Fruit fly (Drosophila melanogaster) whole organism, embryonic: ENCODE measurements around the gene CG4576.

Source experiments
- Ada2b ChIP-seq: fragments of 200-800 bp; sonication (Bioruptor generic); IDR thresholded peaks from 2 replicates; pipeline ENCODE4 v1.3.6; 2022; ENCODE audit warnings: missing biosample characterization, missing genetic modification characterization
- Antp ChIP-seq: fragments of 200-800 bp; sonication (Bioruptor generic); optimal IDR thresholded peaks from 3 replicates; lab custom pipeline; 2016; ENCODE audit warnings: missing biosample characterization, missing genetic modification characterization
- CG12236 ChIP-seq: fragments of 200-800 bp; sonication (Bioruptor generic); optimal IDR thresholded peaks from 2 replicates; lab custom pipeline; 2016; ENCODE audit warnings: missing biosample characterization, missing genetic modification characterization
- CG16815 ChIP-seq: fragments of 200-800 bp; sonication (Bioruptor generic); optimal IDR thresholded peaks from 3 replicates; lab custom pipeline; 2017; ENCODE audit warnings: missing biosample characterization, mild to moderate bottlenecking, missing genetic modification characterization
- CG17359 ChIP-seq: fragments of 200-800 bp; sonication (Bioruptor generic); optimal IDR thresholded peaks from 3 replicates; lab custom pipeline; 2018; ENCODE audit warnings: missing biosample characterization, mild to moderate bottlenecking, missing genetic modification characterization, moderate library complexity
- CG2889 ChIP-seq: fragments of 200-800 bp; sonication (Bioruptor generic); IDR thresholded peaks from 3 replicates; pipeline ENCODE4 v1.3.6; 2022; ENCODE audit warnings: missing biosample characterization, missing genetic modification characterization
- CG5180 ChIP-seq: fragments of 200-800 bp; sonication (Bioruptor generic); optimal IDR thresholded peaks from 3 replicates; lab custom pipeline; 2017; ENCODE audit warnings: missing biosample characterization, missing genetic modification characterization, mild to moderate bottlenecking, moderate library complexity, missing genetic modification reagents
- CG8290 ChIP-seq, 3 experiments: fragments of 200-800 bp; sonication (Bioruptor generic); optimal IDR thresholded peaks; 2 replicates each; lab custom pipeline; 2016 to 2019; ENCODE audit warnings: missing biosample characterization in 3 of 3, missing genetic modification characterization in 3 of 3, mild to moderate bottlenecking in 2 of 3, moderate library complexity in 1 of 3
- CG8944 ChIP-seq: fragments of 200-800 bp; sonication (Bioruptor generic); optimal IDR thresholded peaks from 3 replicates; lab custom pipeline; 2016; ENCODE audit warnings: missing biosample characterization, missing genetic modification characterization
- D19A ChIP-seq: fragments of 200-800 bp; optimal IDR thresholded peaks from 3 replicates; lab custom pipeline; 2019; ENCODE audit warnings: missing biosample characterization, mild to moderate bottlenecking, missing genetic modification characterization, moderate library complexity
- D19B ChIP-seq: fragments of 200-800 bp; sonication (Bioruptor generic); optimal IDR thresholded peaks from 2 replicates; lab custom pipeline; 2017; ENCODE audit warnings: missing biosample characterization, mild to moderate bottlenecking, missing genetic modification characterization
- Dad ChIP-seq: fragments of 200-800 bp; sonication (Bioruptor generic); optimal IDR thresholded peaks from 3 replicates; lab custom pipeline; 2016; ENCODE audit warnings: missing biosample characterization, missing genetic modification characterization
- Eip74EF ChIP-seq, 2 experiments: fragments of 200-800 bp in 1 of 2; fragments of >200 bp in 1 of 2; sonication (Bioruptor generic) in 1 of 2; optimal IDR thresholded peaks; 2 replicates each; lab custom pipeline; 2017 to 2019; ENCODE audit warnings: missing biosample characterization in 2 of 2, missing genetic modification characterization in 2 of 2, mild to moderate bottlenecking in 1 of 2, moderate library complexity in 1 of 2
- HLHmδ ChIP-seq: fragments of 200-800 bp; sonication (Bioruptor generic); optimal IDR thresholded peaks from 2 replicates; lab custom pipeline; 2018; ENCODE audit warnings: missing biosample characterization, mild to moderate bottlenecking, missing genetic modification characterization, moderate library complexity
- Lim3 ChIP-seq: fragments of 200-800 bp; sonication (Bioruptor generic); IDR thresholded peaks from 2 replicates; pipeline ENCODE4 v1.3.6; 2022; ENCODE audit warnings: missing biosample characterization, missing genetic modification characterization
- Oli ChIP-seq: fragments of 200-800 bp; sonication (Bioruptor generic); optimal IDR thresholded peaks from 2 replicates; lab custom pipeline; 2018; ENCODE audit warnings: missing biosample characterization, mild to moderate bottlenecking, missing genetic modification characterization, moderate library complexity
- Opbp ChIP-seq: fragments of 200-800 bp; sonication (Bioruptor generic); IDR thresholded peaks from 3 replicates; pipeline ENCODE4 v1.3.6; 2022; ENCODE audit warnings: missing biosample characterization, missing genetic modification characterization; ENCODE audit not compliant: partially characterized antibody
- Sry-δ ChIP-seq: fragments of 200-800 bp; sonication (Bioruptor generic); optimal IDR thresholded peaks from 2 replicates; lab custom pipeline; 2016; ENCODE audit warnings: missing biosample characterization, missing genetic modification characterization
- Stat92E ChIP-seq, 3 experiments: fragments of >200 bp in 2 of 3; fragments of 200-800 bp in 1 of 3; sonication (Bioruptor generic) in 1 of 3; optimal IDR thresholded peaks; 2 replicates each; lab custom pipeline; 2017 to 2019; ENCODE audit warnings: missing biosample characterization in 3 of 3, missing genetic modification characterization in 3 of 3, mild to moderate bottlenecking in 1 of 3, moderate library complexity in 1 of 3
- abd-A ChIP-seq: fragments of 200-800 bp; sonication (Bioruptor generic); optimal IDR thresholded peaks from 3 replicates; lab custom pipeline; 2019; ENCODE audit warnings: missing biosample characterization, mild to moderate bottlenecking, missing genetic modification characterization, moderate library complexity
- bigmax ChIP-seq: fragments of 200-800 bp; sonication (Bioruptor generic); optimal IDR thresholded peaks from 2 replicates; lab custom pipeline; 2018; ENCODE audit warnings: missing biosample characterization, mild to moderate bottlenecking, missing genetic modification characterization
- bsh ChIP-seq, 2 experiments: fragments of 200-800 bp; sonication (Bioruptor generic); optimal IDR thresholded peaks; 2 replicates each; lab custom pipeline; 2017 to 2018; ENCODE audit warnings: mild to moderate bottlenecking in 2 of 2, missing biosample characterization in 2 of 2, missing genetic modification characterization in 2 of 2, moderate library complexity in 1 of 2
- chn ChIP-seq: fragments of 200-800 bp; sonication (Bioruptor generic); optimal IDR thresholded peaks from 2 replicates; lab custom pipeline; 2016; ENCODE audit warnings: missing biosample characterization, missing genetic modification characterization
- danr ChIP-seq: fragments of 200-800 bp; sonication (Bioruptor generic); IDR thresholded peaks from 2 replicates; pipeline ENCODE4 v1.3.6; 2022; ENCODE audit warnings: missing biosample characterization, missing genetic modification characterization
- jumu ChIP-seq: fragments of 200-800 bp; sonication (Bioruptor generic); optimal IDR thresholded peaks from 3 replicates; lab custom pipeline; 2016; ENCODE audit warnings: missing biosample characterization, missing genetic modification characterization
- lola ChIP-seq, 3 experiments: fragments of >200 bp in 2 of 3; fragments of 200-800 bp in 1 of 3; sonication (Bioruptor generic) in 1 of 3; optimal IDR thresholded peaks; 2 replicates each; lab custom pipeline; 2017 to 2019; ENCODE audit warnings: missing biosample characterization in 3 of 3, missing genetic modification characterization in 3 of 3, mild to moderate bottlenecking in 1 of 3, moderate library complexity in 1 of 3
- onecut ChIP-seq: fragments of 200-800 bp; sonication (Bioruptor generic); IDR thresholded peaks from 2 replicates; pipeline ENCODE4 v1.3.6; 2022; ENCODE audit warnings: missing biosample characterization, missing genetic modification characterization
- pan ChIP-seq, 4 experiments: fragments of >200 bp in 3 of 4; fragments of 200-800 bp in 1 of 4; sonication (Bioruptor generic) in 1 of 4; optimal IDR thresholded peaks in 3 of 4; IDR thresholded peaks in 1 of 4; 2 replicates each; pipeline versions ENCODE4 v1.3.6 to Lab custom; 2017 to 2022; ENCODE audit warnings: missing biosample characterization in 2 of 4, missing genetic modification characterization in 2 of 4, mixed read lengths in 1 of 4
- phol ChIP-seq: fragments of 200-800 bp; sonication (Bioruptor generic); optimal IDR thresholded peaks from 3 replicates; lab custom pipeline; 2018; ENCODE audit warnings: missing biosample characterization, mild to moderate bottlenecking, missing genetic modification characterization, moderate library complexity
- prd ChIP-seq, 3 experiments: fragments of >200 bp in 2 of 3; fragments of 200-800 bp in 1 of 3; sonication (Bioruptor generic) in 1 of 3; optimal IDR thresholded peaks in 2 of 3; IDR thresholded peaks in 1 of 3; 2 replicates in 2 of 3; 3 replicates in 1 of 3; pipeline versions ENCODE4 v1.3.6 to Lab custom; 2017 to 2022; ENCODE audit warnings: missing biosample characterization in 1 of 3, missing genetic modification characterization in 1 of 3
- salm ChIP-seq: fragments of 200-800 bp; sonication (Bioruptor generic); optimal IDR thresholded peaks from 2 replicates; lab custom pipeline; 2018; ENCODE audit warnings: missing biosample characterization, mild to moderate bottlenecking, missing genetic modification characterization
- sd ChIP-seq: fragments of 200-800 bp; sonication (Bioruptor generic); optimal IDR thresholded peaks from 3 replicates; lab custom pipeline; 2018; ENCODE audit warnings: missing biosample characterization, mild to moderate bottlenecking, missing genetic modification characterization, moderate library complexity
- slp2 ChIP-seq: fragments of 200-800 bp; sonication (Bioruptor generic); optimal IDR thresholded peaks from 2 replicates; lab custom pipeline; 2016; ENCODE audit warnings: missing biosample characterization, missing genetic modification characterization
- sr ChIP-seq: fragments of 200-800 bp; sonication (Bioruptor generic); IDR thresholded peaks from 3 replicates; pipeline ENCODE4 v1.3.6; 2022; ENCODE audit warnings: missing biosample characterization, missing genetic modification characterization

Gene CG4576

dm6 chr3R:15803502-15804461 lies 21.8 kb upstream of the CG4576 start, which contains the start of gene alpha-Man-IIb (continued):
- no peak for TF ChIP-seq Ada2b
- TF ChIP-seq, all 482 proteins: peak for 162

- TF ChIP-seq pan (optimal IDR thresholded peaks at IDR 0.05; lab: Kevin White, UChicago) (no peak), pan (GFP tag; optimal IDR thresholded peaks at IDR 0.05 in 1 of 2, IDR thresholded peaks at IDR 0.05 in 1 of 2) (peak in 1 of 2 experiments; percentile 13), jumu (GFP tag; lab: Kevin White, UChicago) (no peak)
- TF ChIP-seq, all 482 proteins: peak for 1
Observed at dm6 chr3R:15804678-15805077, 20.9 kb upstream of the CG4576 start.

- TF ChIP-seq Stat92E (GFP tag; optimal IDR thresholded peaks at IDR 0.05; lab: Kevin White, UChicago) (no peak), HLHmδ (GFP tag; lab: Kevin White, UChicago) (no peak), D19A (tag; lab: Kevin White, UChicago) (peak; percentile 68), D19B (GFP tag; lab: Kevin White, UChicago) (no peak)
- TF ChIP-seq, all 482 proteins: peak for 1
Observed at dm6 chr3R:15806341-15806740, 19.2 kb upstream of the CG4576 start.

- TF ChIP-seq Dad (GFP tag; lab: Kevin White, UChicago): no peak
- no peak for TF ChIP-seq Antp (GFP tag; lab: Kevin White, UChicago)
- no peak for TF ChIP-seq sr (GFP tag; lab: Robert Waterston, UW)
- peak; percentile 32 for TF ChIP-seq abd-A (tag; lab: Kevin White, UChicago)
- no peak for TF ChIP-seq Sry-δ (GFP tag; lab: Kevin White, UChicago)
- TF ChIP-seq chn: no peak
Observed at dm6 chr3R:15807306-15807705, 18.2 kb upstream of the CG4576 start.

dm6 chr3R:15807877-15808381 lies 17.6 kb upstream of the CG4576 start:
- TF ChIP-seq slp2 (GFP tag; lab: Kevin White, UChicago) (no peak), Oli (tag; lab: Kevin White, UChicago) (no peak), Eip74EF (GFP tag; optimal IDR thresholded peaks at IDR 0.05; lab: Kevin White, UChicago) (no peak), phol (tag; lab: Kevin White, UChicago) (no peak), onecut (GFP tag; lab: Robert Waterston, UW) (peak; percentile 44), bsh (GFP tag; optimal IDR thresholded peaks at IDR 0.05; lab: Kevin White, UChicago) (peak in 1 of 2 experiments; percentile 48), bigmax (GFP tag; lab: Kevin White, UChicago) (no peak), danr (GFP tag; lab: Robert Waterston, UW) (no peak), CG5180 (GFP tag; lab: Kevin White, UChicago) (no peak), CG16815 (GFP tag; lab: Kevin White, UChicago) (no peak), salm (tag; lab: Kevin White, UChicago) (no peak), CG12236 (no peak), prd (optimal IDR thresholded peaks at IDR 0.05; lab: Kevin White, UChicago) (no peak), prd (GFP tag; IDR thresholded peaks at IDR 0.05; lab: Robert Waterston, UW) (no peak), CG8290 (GFP tag; optimal IDR thresholded peaks at IDR 0.05; lab: Kevin White, UChicago) (no peak), CG8290 (tag; optimal IDR thresholded peaks at IDR 0.05; lab: Kevin White, UChicago) (no peak), lola (GFP tag; optimal IDR thresholded peaks at IDR 0.05; lab: Kevin White, UChicago) (no peak), sr (GFP tag; lab: Robert Waterston, UW) (peak; percentile 67; the same call in 2 of the 3 replicates), Opbp (GFP tag; lab: Robert Waterston, UW) (no peak), CG2889 (no peak), Lim3 (GFP tag; lab: Robert Waterston, UW) (no peak), CG17359 (tag; lab: Kevin White, UChicago) (no peak), sd (peak; percentile 41), CG8944 (GFP tag; lab: Kevin White, UChicago) (no peak)
